Fruit fly (Drosophila melanogaster) S2 (cell line): ENCODE results near the gene CG18476.

Experiments used
- CG8478 ChIP-seq: fragments of >200 bp; optimal IDR thresholded peaks from 2 replicates; lab custom pipeline; 2018
- CTCF ChIP-seq, 2 experiments: fragments of >200 bp; optimal IDR thresholded peaks; 2 replicates each; lab custom pipeline; 2018

DNA sequence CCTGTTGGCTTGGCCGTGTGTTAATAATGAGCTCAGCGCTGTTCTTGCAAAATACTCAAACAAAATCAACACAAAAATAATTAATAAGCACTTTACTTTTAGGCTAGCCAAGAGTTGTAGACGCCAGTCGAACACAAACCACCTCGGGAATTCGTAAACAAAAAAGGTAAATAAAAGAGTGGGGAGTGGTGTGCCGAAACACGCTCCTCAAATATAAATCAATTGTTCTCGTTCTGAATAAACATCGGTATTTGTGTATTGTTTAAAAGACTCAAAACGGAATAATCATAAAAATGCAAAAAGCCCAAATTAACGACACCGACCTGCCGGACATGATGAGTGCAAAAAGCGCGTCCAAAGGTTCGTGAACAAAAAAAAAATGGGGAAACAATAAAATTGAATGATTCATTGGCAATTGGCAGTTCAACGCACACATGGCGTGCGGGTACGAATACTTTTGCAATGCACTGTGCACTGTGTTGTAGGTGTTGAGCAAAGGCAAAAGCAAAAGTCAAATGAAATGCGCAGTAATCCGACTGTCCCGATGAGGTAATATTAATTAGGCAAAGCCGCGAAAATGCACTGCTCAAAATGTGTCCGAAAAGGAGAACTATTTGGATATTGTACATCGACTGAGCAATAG lies 37.8 kb downstream of the CG18476 start:
- TF ChIP-seq CG8478 (no peak), CTCF (optimal IDR thresholded peaks at IDR 0.05; lab: Kevin White, UChicago) (no peak)
